Fruit fly (Drosophila melanogaster): Measurements from ENCODE around the gene CG5421.
A peak's percentile ranks its signal among the peaks of the same experiment; 100 is the strongest.

The CG5421 gene

dm6 chr2L:12463037-12463436 is 15.1 kb upstream of the CG5421 start (continued):
- TF ChIP-seq mld (GFP tag; IDR thresholded peaks at IDR 0.05; ENCODE audit: partially characterized antibody), result no peak
- TF ChIP-seq Blimp-1 (GFP tag; optimal IDR thresholded peaks at IDR 0.05), result peak; percentile 26
- TF ChIP-seq sob (GFP tag; IDR thresholded peaks at IDR 0.05), result no peak; the same call in 1 of the 2 replicates
- no peak for TF ChIP-seq fd96Cb (tag; optimal IDR thresholded peaks at IDR 0.05)
- TF ChIP-seq CG13424 (tag; optimal IDR thresholded peaks at IDR 0.05), result peak; percentile 31
- peak; percentile 53 for TF ChIP-seq BtbVII (GFP tag; optimal IDR thresholded peaks at IDR 0.05)
- no peak for TF ChIP-seq CG14860 (GFP tag; IDR thresholded peaks at IDR 0.05; ENCODE audit: partially characterized antibody)
- TF ChIP-seq tap (tag; optimal IDR thresholded peaks at IDR 0.05), result peak; percentile 22
- TF ChIP-seq CG12769 (tag; optimal IDR thresholded peaks at IDR 0.05), result peak; percentile 28
- peak; percentile 69 for TF ChIP-seq wek (GFP tag; optimal IDR thresholded peaks at IDR 0.05)
- TF ChIP-seq nau (GFP tag; optimal IDR thresholded peaks at IDR 0.05), result peak; percentile 50
- peak; percentile 40 for TF ChIP-seq Dek (tag; optimal IDR thresholded peaks at IDR 0.05)
- TF ChIP-seq PHDP (tag; optimal IDR thresholded peaks at IDR 0.05), result peak; percentile 42
- no peak for TF ChIP-seq so (GFP tag; IDR thresholded peaks at IDR 0.05)
- TF ChIP-seq nerfin-2 (GFP tag; IDR thresholded peaks at IDR 0.05; ENCODE audit: partially characterized antibody), result no peak
- TF ChIP-seq CG13296 (GFP tag; optimal IDR thresholded peaks at IDR 0.05), result peak; percentile 66
- no peak for TF ChIP-seq CG1647 (GFP tag; optimal IDR thresholded peaks at IDR 0.05)
- no peak for TF ChIP-seq dmrt99B (tag; optimal IDR thresholded peaks at IDR 0.05)
- peak; percentile 66 for TF ChIP-seq CG1233 (GFP tag; optimal IDR thresholded peaks at IDR 0.05)
- peak; percentile 32; the same call in 1 of the 3 replicates for TF ChIP-seq ci (GFP tag; IDR thresholded peaks at IDR 0.05)
- peak; percentile 33 for TF ChIP-seq CG6813 (GFP tag; optimal IDR thresholded peaks at IDR 0.05)
- TF ChIP-seq schlank (tag; optimal IDR thresholded peaks at IDR 0.05), result peak; percentile 2
- peak; percentile 57; the same call in 1 of the 2 replicates for TF ChIP-seq crol (GFP tag; IDR thresholded peaks at IDR 0.05)
- TF ChIP-seq Hand (GFP tag; optimal IDR thresholded peaks at IDR 0.05), result no peak
- TF ChIP-seq sqz (GFP tag; optimal IDR thresholded peaks at IDR 0.05), result peak; percentile 13
- peak; percentile 54 for TF ChIP-seq exex (tag; optimal IDR thresholded peaks at IDR 0.05)
- TF ChIP-seq pnt (GFP tag; optimal IDR thresholded peaks at IDR 0.05), result no peak

- peak; percentile 69; the same call in 1 of the 3 replicates for TF ChIP-seq otp (GFP tag; IDR thresholded peaks at IDR 0.05)
- peak; percentile 83 for TF ChIP-seq CG6854 (GFP tag; optimal IDR thresholded peaks at IDR 0.05)
- TF ChIP-seq gro (GFP tag; optimal IDR thresholded peaks at IDR 0.05), result peak; percentile 47
- no peak for TF ChIP-seq Lpt (GFP tag; optimal IDR thresholded peaks at IDR 0.05)
- peak; percentile 52 for TF ChIP-seq CG12744 (GFP tag; optimal IDR thresholded peaks at IDR 0.05)
- TF ChIP-seq dpn (GFP tag; optimal IDR thresholded peaks at IDR 0.05), result peak; percentile 3 to 33
- TF ChIP-seq CG10147 (GFP tag; optimal IDR thresholded peaks at IDR 0.05), result peak; percentile 69
- no peak for TF ChIP-seq aop (GFP tag; IDR thresholded peaks at IDR 0.05)
- peak; percentile 67 for TF ChIP-seq CG7987 (GFP tag; optimal IDR thresholded peaks at IDR 0.05)
- TF ChIP-seq E2f2 (GFP tag; IDR thresholded peaks at IDR 0.05), result no peak; the same call in 1 of the 2 replicates
- no peak for TF ChIP-seq gt (GFP tag; IDR thresholded peaks at IDR 0.05)
- TF ChIP-seq CG1233 (GFP tag; optimal IDR thresholded peaks at IDR 0.05), result peak; percentile 70
- TF ChIP-seq Nf-YA (GFP tag; IDR thresholded peaks at IDR 0.05), result no peak
- TF ChIP-seq Ets65A (GFP tag), result no peak
- peak; percentile 42 for TF ChIP-seq CG11723 (GFP tag; optimal IDR thresholded peaks at IDR 0.05)
- TF ChIP-seq Neu2 (GFP tag; optimal IDR thresholded peaks at IDR 0.05; ENCODE audit: borderline replicate concordance), result no peak
- TF ChIP-seq CG32532 (GFP tag; IDR thresholded peaks at IDR 0.05), result peak; percentile 79
- TF ChIP-seq CG10979 (tag; optimal IDR thresholded peaks at IDR 0.05), result no peak
- TF ChIP-seq wor (GFP tag; IDR thresholded peaks at IDR 0.05), result no peak
- TF ChIP-seq CG17802 (tag; optimal IDR thresholded peaks at IDR 0.05), result no peak
- peak; percentile 26 to 35 for TF ChIP-seq Hr51 (GFP tag; optimal IDR thresholded peaks at IDR 0.05)
- peak; percentile 65 for TF ChIP-seq ATbp (GFP tag; optimal IDR thresholded peaks at IDR 0.05)
These were observed 13.1 kb upstream of the CG5421 start for dm6 chr2L:12460767-12461739.

All from whole organism, embryonic.